Worm (Caenorhabditis elegans): ENCODE data around the gene cox-6B.

ce11 chrIII:2781833-2782232 lies 82.4 kb downstream of the cox-6B start:
- no peak for TF ChIP-seq unc-39 (tag; optimal IDR thresholded peaks at IDR 0.05)
- no peak for TF ChIP-seq elt-3 (tag; optimal IDR thresholded peaks at IDR 0.05)
- no peak for TF ChIP-seq ztf-11 (tag; optimal IDR thresholded peaks at IDR 0.05)

Measured in whole organism, L2 larva.